Worm (Caenorhabditis elegans): ENCODE measurements around the gene swt-1.
A peak's percentile ranks its signal among the peaks of the same experiment; 100 is the strongest.

Gene swt-1

ce11 chrIV:324759-325158 is 17.5 kb downstream of the swt-1 start, which contains the start of gene drl-1:
Gene drl-1 (plus strand): TSS chrIV:325059.
- TF ChIP-seq ceh-82 (tag; optimal IDR thresholded peaks at IDR 0.05): no peak
- TF ChIP-seq zag-1 (tag; optimal IDR thresholded peaks at IDR 0.05): no peak
- TF ChIP-seq mbf-1 (tag; optimal IDR thresholded peaks at IDR 0.05): no peak
- no peak for TF ChIP-seq snpc-4 (tag; optimal IDR thresholded peaks at IDR 0.05)
- no peak for TF ChIP-seq elt-1 (tag; optimal IDR thresholded peaks at IDR 0.05)
- TF ChIP-seq unc-62 (GFP tag; optimal IDR thresholded peaks at IDR 0.05): no peak

ce11 chrIV:325640-326039 is 18.3 kb downstream of the swt-1 start:
- TF ChIP-seq nhr-10 (tag; optimal IDR thresholded peaks at IDR 0.05) (no peak), ztf-4 (tag; optimal IDR thresholded peaks at IDR 0.05) (no peak), nhr-129 (tag; optimal IDR thresholded peaks at IDR 0.05) (no peak), R02D3.7 (tag; optimal IDR thresholded peaks at IDR 0.05) (no peak), lsy-2 (tag; optimal IDR thresholded peaks at IDR 0.05) (no peak), nhr-21 (tag; optimal IDR thresholded peaks at IDR 0.05) (no peak)

- TF ChIP-seq egl-27 (tag; optimal IDR thresholded peaks at IDR 0.05) (peak; percentile 33), nhr-129 (tag; optimal IDR thresholded peaks at IDR 0.05) (no peak), nhr-11 (tag; optimal IDR thresholded peaks at IDR 0.05) (no peak), nhr-12 (tag; optimal IDR thresholded peaks at IDR 0.05) (no peak), ztf-1 (GFP tag; conservative IDR thresholded peaks at IDR 0.05) (no peak), alr-1 (tag; optimal IDR thresholded peaks at IDR 0.05) (no peak)
Measured at ce11 chrIV:326564-327070, 19.3 kb downstream of the swt-1 start, which contains the start of gene col-101. Gene col-101 (minus strand): TSS chrIV:327020.

- TF ChIP-seq ZK546.5 (tag; optimal IDR thresholded peaks at IDR 0.05): no peak
- no peak for TF ChIP-seq lsy-2 (tag; optimal IDR thresholded peaks at IDR 0.05)
- TF ChIP-seq ceh-16 (tag; optimal IDR thresholded peaks at IDR 0.05): no peak
- no peak for TF ChIP-seq nhr-237 (tag; optimal IDR thresholded peaks at IDR 0.05)
Measured at ce11 chrIV:330523-330922, 23.2 kb downstream of the swt-1 start, which contains the start of gene F18F11.4. Gene F18F11.4 (plus strand): TSS chrIV:330823.

DNA sequence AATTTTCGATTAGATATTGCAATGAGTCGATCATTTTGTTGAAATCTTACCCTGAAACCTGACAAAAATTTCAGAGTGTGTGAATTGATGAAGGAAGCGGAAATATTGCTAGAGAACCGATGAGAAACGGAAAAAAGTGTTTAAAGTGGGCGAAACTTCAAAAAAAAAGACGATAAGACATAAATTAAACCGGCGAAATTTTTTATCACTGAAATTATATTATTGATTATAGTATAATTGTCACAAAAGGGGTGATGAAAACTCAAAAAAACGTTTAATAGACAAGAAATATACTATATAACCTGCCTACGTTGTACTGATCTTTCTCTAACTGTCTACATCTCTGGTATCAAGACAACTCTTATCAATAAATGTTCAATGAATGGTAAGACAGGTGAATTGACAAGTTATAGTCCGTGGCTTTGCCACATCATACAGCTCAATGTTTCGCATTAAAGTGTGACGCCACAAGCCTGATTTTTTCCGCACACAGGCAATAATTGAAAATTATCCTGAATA is 29.9 kb downstream of the swt-1 start, which contains the start of gene pxmp-4:
TSS of gene pxmp-4 (minus strand) at position 51 of the 519 bp plus-strand sequence.
- peak; percentile 52 for TF ChIP-seq fos-1 (tag; optimal IDR thresholded peaks at IDR 0.05)
- TF ChIP-seq mab-5 (tag; optimal IDR thresholded peaks at IDR 0.05): no peak
- TF ChIP-seq nhr-11 (tag; optimal IDR thresholded peaks at IDR 0.05): no peak
- no peak for TF ChIP-seq lin-13 (GFP tag; optimal IDR thresholded peaks at IDR 0.05)
- TF ChIP-seq aly-2 (tag; optimal IDR thresholded peaks at IDR 0.05): no peak
- TF ChIP-seq ztf-4 (tag; optimal IDR thresholded peaks at IDR 0.05): no peak

ce11 chrIV:338192-338831 is 31.0 kb downstream of the swt-1 start:
- no peak for TF ChIP-seq alr-1 (tag; optimal IDR thresholded peaks at IDR 0.05)
- TF ChIP-seq mab-5 (tag; optimal IDR thresholded peaks at IDR 0.05): no peak
- no peak for TF ChIP-seq nhr-11 (tag; optimal IDR thresholded peaks at IDR 0.05)
- TF ChIP-seq sma-9 (GFP tag; optimal IDR thresholded peaks at IDR 0.05): no peak
- no peak for TF ChIP-seq sma-9 (tag; optimal IDR thresholded peaks at IDR 0.05)
- no peak for TF ChIP-seq ztf-4 (tag; optimal IDR thresholded peaks at IDR 0.05)
- no peak for TF ChIP-seq mdl-1 (tag; optimal IDR thresholded peaks at IDR 0.05)
- no peak for TF ChIP-seq R02D3.7 (tag; optimal IDR thresholded peaks at IDR 0.05)
- no peak for TF ChIP-seq C34F6.9 (tag; optimal IDR thresholded peaks at IDR 0.05)
- TF ChIP-seq ztf-11 (tag; optimal IDR thresholded peaks at IDR 0.05): no peak
- no peak for TF ChIP-seq nhr-77 (tag; optimal IDR thresholded peaks at IDR 0.05)
- TF ChIP-seq zag-1 (tag; optimal IDR thresholded peaks at IDR 0.05): no peak

ce11 chrIV:339508-339907 is 32.2 kb downstream of the swt-1 start, which contains the start of gene cdh-8:
Gene cdh-8 (plus strand): TSS chrIV:339808.
- TF ChIP-seq F13H6.1 (tag; optimal IDR thresholded peaks at IDR 0.05) (no peak), nhr-77 (tag; optimal IDR thresholded peaks at IDR 0.05) (no peak), sem-4 (tag; optimal IDR thresholded peaks at IDR 0.05) (no peak), crh-2 (tag; optimal IDR thresholded peaks at IDR 0.05) (no peak), mbf-1 (tag; optimal IDR thresholded peaks at IDR 0.05) (no peak), nhr-21 (tag; optimal IDR thresholded peaks at IDR 0.05) (no peak), lin-39 (tag; optimal IDR thresholded peaks at IDR 0.05) (no peak), mdl-1 (tag; optimal IDR thresholded peaks at IDR 0.05) (no peak), ceh-82 (tag; optimal IDR thresholded peaks at IDR 0.05) (no peak), dmd-4 (tag; optimal IDR thresholded peaks at IDR 0.05) (no peak), blmp-1 (tag; optimal IDR thresholded peaks at IDR 0.05; ENCODE audit: insufficient read depth) (no peak), aly-2 (tag; optimal IDR thresholded peaks at IDR 0.05) (no peak), lsy-2 (tag; optimal IDR thresholded peaks at IDR 0.05) (no peak), ceh-16 (tag; optimal IDR thresholded peaks at IDR 0.05) (no peak), C34F6.9 (tag; optimal IDR thresholded peaks at IDR 0.05) (no peak), peb-1 (tag; optimal IDR thresholded peaks at IDR 0.05) (no peak), sma-9 (GFP tag; optimal IDR thresholded peaks at IDR 0.05) (no peak), sma-9 (tag; optimal IDR thresholded peaks at IDR 0.05) (no peak), lin-13 (GFP tag; optimal IDR thresholded peaks at IDR 0.05) (no peak), Y55F3AM.14 (GFP tag; optimal IDR thresholded peaks at IDR 0.05) (no peak)

All from whole organism, L2 larva.